Worm (Caenorhabditis elegans) whole organism, mixed stage, embryonic: Measurements from ENCODE around the gene H20J04.4.

ENCODE experiments used
- M03D4.4 ChIP-seq: sonication (generic microtip); optimal IDR thresholded peaks from 2 replicates; lab custom pipeline; 2017; ENCODE audit warnings: mild to moderate bottlenecking, missing genetic modification characterization, missing compliant biosample characterization
- ces-1 ChIP-seq: fragments of 150-350 bp; optimal IDR thresholded peaks from 2 replicates; lab custom pipeline; 2014; ENCODE audit warnings: missing biosample characterization, missing genetic modification reagents, missing genetic modification characterization
- elt-3 ChIP-seq: fragments of 150-350 bp; optimal IDR thresholded peaks from 2 replicates; lab custom pipeline; 2014; ENCODE audit warnings: missing biosample characterization, missing genetic modification characterization
- lsy-2 ChIP-seq: fragments of 150-350 bp; optimal IDR thresholded peaks from 2 replicates; lab custom pipeline; 2014; ENCODE audit warnings: missing biosample characterization, missing genetic modification characterization
- mab-5 ChIP-seq: fragments of 150-350 bp; optimal IDR thresholded peaks from 2 replicates; lab custom pipeline; 2014; ENCODE audit warnings: missing biosample characterization, missing genetic modification characterization
- pha-4 ChIP-seq: fragments of 150-350 bp; optimal IDR thresholded peaks from 2 replicates; lab custom pipeline; 2018; ENCODE audit warnings: missing biosample characterization, missing genetic modification reagents, missing genetic modification characterization
- sem-2 ChIP-seq: fragments of 200-800 bp; sonication (Bioruptor generic); optimal IDR thresholded peaks from 2 replicates; lab custom pipeline; 2018; ENCODE audit warnings: mild to moderate bottlenecking, missing genetic modification characterization, missing compliant biosample characterization
- zip-8 ChIP-seq: fragments of 150-350 bp; optimal IDR thresholded peaks from 2 replicates; lab custom pipeline; 2014; ENCODE audit warnings: missing biosample characterization, missing genetic modification characterization
- ztf-11 ChIP-seq: fragments of 150-350 bp; optimal IDR thresholded peaks from 2 replicates; lab custom pipeline; 2014; ENCODE audit warnings: missing biosample characterization, missing genetic modification characterization

- no peak for TF ChIP-seq lsy-2
- TF ChIP-seq pha-4, result no peak
- TF ChIP-seq ztf-11, result no peak
- no peak for TF ChIP-seq sem-2 (GFP tag; lab: Kevin White, UChicago)
- TF ChIP-seq zip-8 (tag; lab: Kevin White, UChicago), result no peak
- TF ChIP-seq ces-1 (GFP tag; lab: Kevin White, UChicago), result no peak
- no peak for TF ChIP-seq elt-3
- TF ChIP-seq mab-5 (tag; lab: Kevin White, UChicago), result no peak
- no peak for TF ChIP-seq M03D4.4 (tag; lab: Kevin White, UChicago)
These were observed 29.9 kb downstream of the H20J04.4 start, which contains the start of gene lat-2 for ce11 chrII:4358765-4359164.
